Worm (Caenorhabditis elegans): ENCODE results near the gene sds-22.
A peak's percentile ranks its signal among the peaks of the same experiment; 100 is the strongest.

Gene sds-22

DNA sequence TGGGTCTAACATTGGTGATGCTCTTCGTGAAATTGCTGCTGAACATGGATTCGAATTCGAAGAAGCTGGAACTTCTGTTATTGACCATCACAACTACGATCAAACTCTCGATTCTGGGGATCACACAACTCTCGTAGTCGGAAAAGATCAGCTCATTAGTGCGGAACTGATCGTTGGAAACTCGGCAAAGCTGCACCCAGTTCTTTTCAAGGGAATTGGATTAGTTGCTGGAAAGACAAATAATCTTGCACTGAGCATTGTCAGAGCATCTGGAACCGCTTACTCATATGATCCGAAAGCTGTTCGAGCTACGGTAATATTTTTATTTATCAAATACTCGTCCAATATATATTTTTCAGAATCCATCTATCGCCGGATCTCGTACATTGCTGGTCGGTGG, 6.7 kb downstream of the sds-22 start:
- no peak for TF ChIP-seq nhr-21 (tag; optimal IDR thresholded peaks at IDR 0.05)
- TF ChIP-seq nhr-23 (tag; optimal IDR thresholded peaks at IDR 0.05), result no peak
- TF ChIP-seq unc-55 (GFP tag; optimal IDR thresholded peaks at IDR 0.05), result no peak
- TF ChIP-seq sma-9 (GFP tag; optimal IDR thresholded peaks at IDR 0.05), result no peak
- TF ChIP-seq sma-9 (tag; optimal IDR thresholded peaks at IDR 0.05), result no peak
- TF ChIP-seq gmeb-1 (tag; optimal IDR thresholded peaks at IDR 0.05), result no peak
- no peak for TF ChIP-seq fos-1 (tag; optimal IDR thresholded peaks at IDR 0.05)
- no peak for TF ChIP-seq lsy-2 (tag; optimal IDR thresholded peaks at IDR 0.05)
- TF ChIP-seq lin-13 (GFP tag; optimal IDR thresholded peaks at IDR 0.05), result no peak
- no peak for TF ChIP-seq elt-3 (tag; optimal IDR thresholded peaks at IDR 0.05)
- no peak for TF ChIP-seq elt-1 (tag; optimal IDR thresholded peaks at IDR 0.05)
- no peak for TF ChIP-seq skn-1 (tag; optimal IDR thresholded peaks at IDR 0.05)

DNA sequence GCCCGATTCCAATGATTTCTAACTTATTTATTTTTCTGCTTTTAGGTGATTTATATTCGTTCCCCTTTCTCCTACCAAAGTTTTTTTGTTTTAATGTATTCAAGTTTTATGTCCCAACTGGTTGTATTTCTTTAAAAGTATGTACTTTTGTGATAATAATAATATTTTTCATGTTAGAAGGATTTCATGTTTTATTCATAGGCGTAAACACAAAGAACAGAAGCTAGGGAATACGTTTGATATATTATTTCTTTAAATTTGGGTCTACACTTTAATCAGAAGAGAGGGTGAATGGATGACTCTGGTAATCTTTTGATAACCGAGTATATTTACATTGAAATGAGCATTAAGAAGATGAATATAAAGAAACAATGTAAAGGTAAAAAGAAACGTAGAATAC, 7.9 kb downstream of the sds-22 start:
- peak; percentile 40 for TF ChIP-seq nhr-25 (tag; optimal IDR thresholded peaks at IDR 0.05)
- no peak for TF ChIP-seq ztf-1 (GFP tag; conservative IDR thresholded peaks at IDR 0.05)
- TF ChIP-seq lin-39 (tag; optimal IDR thresholded peaks at IDR 0.05), result no peak

DNA sequence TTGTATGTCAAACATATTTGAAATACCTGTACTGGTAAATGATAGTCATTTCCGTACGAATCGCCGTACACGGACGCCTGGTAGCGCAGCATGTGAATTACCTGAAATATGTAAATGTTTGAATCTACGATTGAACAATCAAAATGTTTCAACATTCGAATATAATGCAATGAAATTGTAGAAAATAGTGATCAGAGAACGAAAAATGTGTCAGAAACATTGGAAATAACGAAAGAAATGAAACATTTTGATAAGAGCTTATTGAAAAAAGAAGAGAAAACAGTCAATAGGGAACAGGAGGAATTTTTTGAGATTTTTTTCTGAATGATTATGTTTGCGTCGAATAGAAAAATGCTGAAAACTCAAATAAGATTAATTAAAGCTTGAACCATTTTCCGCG, 11.9 kb downstream of the sds-22 start, which contains the start of gene ztf-17:
Gene ztf-17 (minus strand): TSS at position 101 of the 400 bp plus-strand sequence.
- TF ChIP-seq sma-9 (GFP tag; optimal IDR thresholded peaks at IDR 0.05), result no peak
- TF ChIP-seq sma-9 (tag; optimal IDR thresholded peaks at IDR 0.05), result no peak
- no peak for TF ChIP-seq unc-62 (GFP tag; optimal IDR thresholded peaks at IDR 0.05)

DNA sequence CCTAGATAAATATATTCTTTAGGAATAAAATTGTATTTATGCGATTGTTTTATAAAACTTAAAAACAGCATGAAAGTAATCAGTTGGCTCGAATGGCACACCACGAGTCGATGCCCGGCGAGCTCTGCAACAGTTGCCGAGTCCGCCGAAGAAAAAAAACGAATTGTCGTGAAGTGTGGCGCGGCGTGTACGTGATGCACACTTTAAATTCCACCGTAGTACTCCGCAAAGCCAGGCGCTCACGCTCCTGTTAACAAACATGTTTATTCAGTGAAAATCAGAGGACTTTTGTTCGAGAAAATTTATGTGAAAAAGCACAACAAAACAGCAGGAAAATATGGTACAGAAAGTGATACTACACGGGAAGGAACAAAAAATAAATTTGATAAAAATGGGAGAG, 12.4 kb downstream of the sds-22 start:
- no peak for TF ChIP-seq alr-1 (tag; optimal IDR thresholded peaks at IDR 0.05)
- no peak for TF ChIP-seq nhr-21 (tag; optimal IDR thresholded peaks at IDR 0.05)
- no peak for TF ChIP-seq lin-11 (tag; optimal IDR thresholded peaks at IDR 0.05)
- TF ChIP-seq unc-55 (GFP tag; optimal IDR thresholded peaks at IDR 0.05), result peak; percentile 75
- no peak for TF ChIP-seq sma-9 (GFP tag; optimal IDR thresholded peaks at IDR 0.05)
- no peak for TF ChIP-seq sma-9 (tag; optimal IDR thresholded peaks at IDR 0.05)
- no peak for TF ChIP-seq aly-2 (tag; optimal IDR thresholded peaks at IDR 0.05)
- no peak for TF ChIP-seq mbf-1 (tag; optimal IDR thresholded peaks at IDR 0.05)
- TF ChIP-seq lin-13 (GFP tag; optimal IDR thresholded peaks at IDR 0.05), result no peak
- TF ChIP-seq F13H6.1 (tag; optimal IDR thresholded peaks at IDR 0.05), result peak; percentile 17
- TF ChIP-seq crh-2 (tag; optimal IDR thresholded peaks at IDR 0.05), result peak; percentile 21
- TF ChIP-seq nhr-129 (tag; optimal IDR thresholded peaks at IDR 0.05), result peak; percentile 78
- TF ChIP-seq dmd-4 (tag; optimal IDR thresholded peaks at IDR 0.05), result no peak
- no peak for TF ChIP-seq snpc-4 (tag; optimal IDR thresholded peaks at IDR 0.05)
- TF ChIP-seq ztf-1 (GFP tag; conservative IDR thresholded peaks at IDR 0.05), result no peak
- no peak for TF ChIP-seq nhr-77 (tag; optimal IDR thresholded peaks at IDR 0.05)
- TF ChIP-seq C34F6.9 (tag; optimal IDR thresholded peaks at IDR 0.05), result peak; percentile 53
- TF ChIP-seq ZK546.5 (tag; optimal IDR thresholded peaks at IDR 0.05), result no peak
- TF ChIP-seq peb-1 (tag; optimal IDR thresholded peaks at IDR 0.05), result no peak
- TF ChIP-seq unc-62 (GFP tag; optimal IDR thresholded peaks at IDR 0.05), result no peak
- peak; percentile 24 for TF ChIP-seq zag-1 (tag; optimal IDR thresholded peaks at IDR 0.05)
- no peak for TF ChIP-seq R02D3.7 (tag; optimal IDR thresholded peaks at IDR 0.05)
- no peak for TF ChIP-seq unc-39 (tag; optimal IDR thresholded peaks at IDR 0.05)
- TF ChIP-seq nhr-25 (tag; optimal IDR thresholded peaks at IDR 0.05), result peak; percentile 13
- peak; percentile 81 to 97 for TF ChIP-seq lsy-2 (tag; optimal IDR thresholded peaks at IDR 0.05)
- TF ChIP-seq egl-27 (tag; optimal IDR thresholded peaks at IDR 0.05), result no peak
- TF ChIP-seq sma-3 (GFP tag; optimal IDR thresholded peaks at IDR 0.05), result peak; percentile 30
- no peak for TF ChIP-seq mab-5 (tag; optimal IDR thresholded peaks at IDR 0.05)
- no peak for TF ChIP-seq ztf-11 (tag; optimal IDR thresholded peaks at IDR 0.05)
- TF ChIP-seq fos-1 (tag; optimal IDR thresholded peaks at IDR 0.05), result peak; percentile 21
- no peak for TF ChIP-seq ztf-4 (tag; optimal IDR thresholded peaks at IDR 0.05)
- no peak for TF ChIP-seq nhr-10 (tag; optimal IDR thresholded peaks at IDR 0.05)

Data from whole organism, L2 larva.